Worm (Caenorhabditis elegans) whole organism, L3 larva: Measurements from ENCODE around the gene str-260.

Source experiments
- ama-1 ChIP-seq: fragments of 150-350 bp; optimal IDR thresholded peaks from 2 replicates; lab custom pipeline; 2018
- ceh-16 ChIP-seq: sonication (generic microtip); optimal IDR thresholded peaks from 2 replicates; lab custom pipeline; 2017; ENCODE audit warnings: missing biosample characterization, missing genetic modification characterization
- elt-1 ChIP-seq: fragments of 150-350 bp; optimal IDR thresholded peaks from 2 replicates; lab custom pipeline; 2014; ENCODE audit warnings: missing biosample characterization, missing genetic modification characterization
- eor-1 ChIP-seq, 2 experiments: fragments of 150-350 bp; optimal IDR thresholded peaks; 2 replicates each; lab custom pipeline; 2014 to 2018; ENCODE audit warnings: missing biosample characterization in 2 of 2, missing genetic modification characterization in 2 of 2
- nfya-1 ChIP-seq: sonication (generic microtip); optimal IDR thresholded peaks from 2 replicates; lab custom pipeline; 2017; ENCODE audit warnings: missing genetic modification characterization, mild to moderate bottlenecking, missing compliant biosample characterization, antibody characterized with exemption, moderate library complexity; ENCODE audit not compliant: insufficient read depth
- nhr-11 ChIP-seq: fragments of 150-350 bp; optimal IDR thresholded peaks from 2 replicates; lab custom pipeline; 2014; ENCODE audit warnings: missing biosample characterization, missing genetic modification characterization
- nhr-12 ChIP-seq: fragments of 150-350 bp; optimal IDR thresholded peaks from 2 replicates; lab custom pipeline; 2014; ENCODE audit warnings: missing biosample characterization, missing genetic modification characterization
- nhr-237 ChIP-seq: fragments of 150-350 bp; optimal IDR thresholded peaks from 2 replicates; lab custom pipeline; 2014; ENCODE audit warnings: missing biosample characterization, missing genetic modification characterization
- ztf-11 ChIP-seq: fragments of 150-350 bp; optimal IDR thresholded peaks from 2 replicates; lab custom pipeline; 2014; ENCODE audit warnings: missing biosample characterization, missing genetic modification characterization

DNA sequence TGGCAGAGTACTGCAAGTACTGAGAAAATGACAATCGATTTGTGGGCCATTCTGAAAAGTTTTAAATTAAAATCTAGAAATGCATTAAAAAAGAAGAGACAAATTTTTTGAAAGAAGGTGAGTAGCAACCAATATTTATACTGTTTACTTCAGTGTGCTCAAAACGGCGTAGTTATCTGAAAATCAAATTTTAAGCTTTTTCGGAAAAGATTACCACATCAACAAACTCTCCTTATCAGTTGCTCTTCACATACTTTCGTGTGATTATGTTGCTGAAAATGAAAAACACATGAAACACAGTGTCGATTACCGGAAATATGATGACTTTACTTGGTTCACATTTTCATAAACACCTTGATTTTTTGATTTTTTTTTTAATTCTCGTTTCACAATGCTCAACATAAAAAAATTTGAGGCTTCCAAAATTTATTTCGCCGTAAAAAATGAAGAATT lies 44.4 kb upstream of the str-260 start, which contains the start of gene lys-7:
- TF ChIP-seq ceh-16: no peak
- no peak for TF ChIP-seq nfya-1 (tag; lab: Kevin White, UChicago)
- no peak for TF ChIP-seq nhr-12 (tag; lab: Kevin White, UChicago)
- TF ChIP-seq eor-1 (tag; optimal IDR thresholded peaks at IDR 0.05; lab: Kevin White, UChicago): no peak
- TF ChIP-seq ama-1 (lab: Kevin White, UChicago): no peak
- TF ChIP-seq nhr-11 (tag; lab: Kevin White, UChicago): no peak
- no peak for TF ChIP-seq elt-1 (tag; lab: Kevin White, UChicago)
- TF ChIP-seq ztf-11 (tag; lab: Kevin White, UChicago): no peak
- TF ChIP-seq nhr-237 (tag; lab: Kevin White, UChicago): no peak
